Worm (Caenorhabditis elegans): Measurements from ENCODE around the gene C09G9.1.

DNA sequence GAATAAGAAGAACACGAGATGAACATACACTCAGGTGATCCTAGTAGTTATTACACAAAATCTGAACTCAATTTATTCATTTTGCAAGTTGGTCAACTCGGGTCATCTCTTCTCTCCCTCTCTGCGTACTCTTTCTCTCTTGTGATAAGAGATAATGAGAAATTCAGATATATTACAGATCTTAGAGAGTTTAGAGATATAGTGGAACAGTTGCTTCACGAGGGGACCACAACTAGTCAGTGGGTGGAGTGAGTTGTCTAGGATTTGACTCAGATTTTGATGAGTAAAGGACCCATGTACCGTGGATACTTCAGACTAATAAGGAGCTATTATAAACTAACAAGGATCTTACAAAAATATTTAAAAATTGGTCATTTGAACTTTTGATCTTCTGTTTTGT is 51.7 kb downstream of the C09G9.1 start, which contains the start of gene exc-5:
- TF ChIP-seq nhr-76 (tag; optimal IDR thresholded peaks at IDR 0.05) (no peak), nhr-41 (GFP tag; IDR thresholded peaks at IDR 0.05) (no peak), nhr-111 (GFP tag; optimal IDR thresholded peaks at IDR 0.05) (no peak), hif-1 (tag; optimal IDR thresholded peaks at IDR 0.05) (no peak), zip-11 (GFP tag; IDR thresholded peaks at IDR 0.05) (no peak), daf-19 (GFP tag; conservative IDR thresholded peaks at IDR 0.05) (no peak), ama-1 (optimal IDR thresholded peaks at IDR 0.05) (no peak)

Data from whole organism, L4 larva.